Fruit fly (Drosophila melanogaster): ENCODE data around the gene Pisd.

DNA sequence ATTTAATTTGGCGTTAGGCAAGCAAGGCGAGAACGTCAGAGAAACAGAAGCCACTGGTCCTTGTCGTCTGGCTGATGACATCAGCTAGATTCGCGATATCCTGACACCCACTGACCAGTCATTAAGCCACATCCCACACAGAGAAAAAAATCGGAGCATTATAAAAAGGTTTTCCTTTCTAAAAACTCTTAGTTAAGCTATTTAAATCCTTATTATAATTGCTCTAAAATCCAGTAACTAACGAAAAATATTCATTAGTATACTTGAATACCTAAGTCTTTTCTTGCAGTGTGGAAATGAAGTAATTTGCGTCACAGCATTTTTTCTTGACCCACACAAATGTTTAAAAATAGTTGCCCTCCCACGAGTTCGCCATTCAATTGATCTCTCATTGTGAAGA, 18.2 kb downstream of the Pisd start:
- no peak for TF ChIP-seq cic (GFP tag; optimal IDR thresholded peaks at IDR 0.05)
- no peak for TF ChIP-seq ovo (GFP tag; optimal IDR thresholded peaks at IDR 0.05)
- TF ChIP-seq CG1620 (GFP tag; optimal IDR thresholded peaks at IDR 0.05), result no peak
- TF ChIP-seq CG14711 (tag; optimal IDR thresholded peaks at IDR 0.05), result no peak
- no peak for TF ChIP-seq CG5204 (GFP tag; optimal IDR thresholded peaks at IDR 0.05)
- TF ChIP-seq tj (GFP tag; optimal IDR thresholded peaks at IDR 0.05), result no peak
- TF ChIP-seq cnc (optimal IDR thresholded peaks at IDR 0.05), result no peak
- TF ChIP-seq kay (GFP tag; ENCODE audit: borderline replicate concordance), result no peak
- no peak for TF ChIP-seq pad (GFP tag; optimal IDR thresholded peaks at IDR 0.05)

Measured in whole organism, adult.